Worm (Caenorhabditis elegans): ENCODE results near the gene R09A8.2.
A peak's percentile ranks its signal among the peaks of the same experiment; 100 is the strongest.

R09A8.2 gene

DNA sequence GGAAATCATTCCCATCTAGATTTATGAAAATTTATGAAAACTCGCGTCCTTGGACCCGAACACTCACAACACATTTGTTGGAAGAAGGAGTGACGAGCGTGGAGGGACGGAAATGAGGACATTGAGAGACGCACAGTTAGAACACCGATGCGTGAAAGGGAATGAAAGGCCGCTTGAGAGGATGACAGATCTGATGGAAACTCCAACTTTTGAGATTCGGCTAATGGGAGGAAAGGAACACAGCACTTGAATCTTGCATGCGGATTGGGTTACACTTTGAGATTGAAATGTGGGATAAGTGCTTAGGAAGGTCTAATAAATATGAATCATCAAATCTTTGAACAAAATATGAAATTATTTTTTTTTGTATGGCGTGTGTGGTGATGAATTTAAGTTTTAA is 26.6 kb downstream of the R09A8.2 start:
- TF ChIP-seq nhr-2 (tag; optimal IDR thresholded peaks at IDR 0.05) (no peak), mep-1 (tag; optimal IDR thresholded peaks at IDR 0.05) (no peak), lin-13 (tag; optimal IDR thresholded peaks at IDR 0.05) (no peak), pha-4 (tag; optimal IDR thresholded peaks at IDR 0.05) (no peak), nhr-76 (tag; optimal IDR thresholded peaks at IDR 0.05) (no peak), unc-62 (GFP tag; optimal IDR thresholded peaks at IDR 0.05) (no peak), nhr-237 (tag; optimal IDR thresholded peaks at IDR 0.05) (no peak), nhr-28 (tag; optimal IDR thresholded peaks at IDR 0.05) (no peak), tbx-8 (GFP tag; optimal IDR thresholded peaks at IDR 0.05) (no peak), hlh-1 (tag; optimal IDR thresholded peaks at IDR 0.05) (no peak), ham-2 (GFP tag; optimal IDR thresholded peaks at IDR 0.05) (no peak), ceh-43 (GFP tag; optimal IDR thresholded peaks at IDR 0.05) (no peak), flh-1 (GFP tag; optimal IDR thresholded peaks at IDR 0.05) (no peak)

DNA sequence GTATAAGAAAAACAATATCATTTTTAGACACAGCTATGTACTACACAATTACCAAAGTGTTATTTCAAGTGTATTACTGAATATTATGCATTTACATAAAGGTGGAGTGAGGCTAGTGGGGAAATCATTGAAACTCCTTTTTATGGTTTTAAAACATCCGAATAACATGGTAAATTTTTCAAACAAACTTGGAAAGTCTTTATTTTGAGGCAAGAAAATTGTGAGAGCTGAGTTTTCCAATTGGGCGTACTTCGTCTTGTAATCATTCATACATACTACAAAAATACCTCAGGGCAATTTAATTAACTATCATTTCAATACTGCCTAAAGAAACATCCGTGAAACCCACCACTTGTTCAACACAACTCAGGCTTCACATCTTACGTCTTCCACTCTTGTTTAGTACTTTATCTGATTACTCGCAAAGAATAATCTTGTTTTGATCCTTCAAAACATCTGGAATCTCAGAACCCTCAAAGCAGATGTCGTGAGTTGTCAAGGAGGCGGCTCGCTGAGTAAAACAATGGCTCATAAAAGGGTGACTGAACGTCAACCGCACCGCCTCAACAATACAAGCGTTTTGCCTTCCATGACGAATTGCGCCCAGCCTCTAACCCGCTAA is 27.4 kb downstream of the R09A8.2 start, which contains the start of gene zmp-5:
zmp-5 (plus strand) TSS at position 572 of the 622 bp plus-strand sequence.
- no peak for TF ChIP-seq nhr-28 (tag; optimal IDR thresholded peaks at IDR 0.05)
- TF ChIP-seq tbx-8 (GFP tag; optimal IDR thresholded peaks at IDR 0.05) = no peak
- no peak for TF ChIP-seq ham-2 (GFP tag; optimal IDR thresholded peaks at IDR 0.05)
- TF ChIP-seq ztf-11 (tag; optimal IDR thresholded peaks at IDR 0.05) = no peak
- TF ChIP-seq mab-5 (tag; optimal IDR thresholded peaks at IDR 0.05) = no peak
- no peak for TF ChIP-seq nhr-12 (tag; optimal IDR thresholded peaks at IDR 0.05)
- TF ChIP-seq flh-1 (GFP tag; optimal IDR thresholded peaks at IDR 0.05) = no peak
- no peak for TF ChIP-seq unc-62 (GFP tag; optimal IDR thresholded peaks at IDR 0.05)
- TF ChIP-seq ceh-43 (GFP tag; optimal IDR thresholded peaks at IDR 0.05) = no peak
- TF ChIP-seq unc-39 (tag; optimal IDR thresholded peaks at IDR 0.05) = no peak
- TF ChIP-seq nhr-2 (tag; optimal IDR thresholded peaks at IDR 0.05) = no peak

- TF ChIP-seq ceh-43 (GFP tag; optimal IDR thresholded peaks at IDR 0.05) (no peak), sem-2 (GFP tag; optimal IDR thresholded peaks at IDR 0.05) (no peak), nhr-237 (tag; optimal IDR thresholded peaks at IDR 0.05) (no peak), elt-1 (tag; optimal IDR thresholded peaks at IDR 0.05; ENCODE audit: borderline replicate concordance, insufficient read depth) (no peak), ceh-39 (tag; optimal IDR thresholded peaks at IDR 0.05) (no peak), ces-1 (GFP tag; optimal IDR thresholded peaks at IDR 0.05) (no peak), nhr-76 (tag; optimal IDR thresholded peaks at IDR 0.05) (no peak), ham-2 (GFP tag; optimal IDR thresholded peaks at IDR 0.05) (no peak), nhr-12 (tag; optimal IDR thresholded peaks at IDR 0.05) (no peak), ceh-83 (GFP tag; optimal IDR thresholded peaks at IDR 0.05) (no peak), zip-8 (tag; optimal IDR thresholded peaks at IDR 0.05) (no peak), flh-1 (GFP tag; optimal IDR thresholded peaks at IDR 0.05) (no peak), unc-39 (tag; optimal IDR thresholded peaks at IDR 0.05) (no peak), lin-32 (GFP tag; optimal IDR thresholded peaks at IDR 0.05) (no peak), mab-5 (tag; optimal IDR thresholded peaks at IDR 0.05) (no peak), mls-2 (tag; optimal IDR thresholded peaks at IDR 0.05) (no peak), bed-3 (GFP tag; optimal IDR thresholded peaks at IDR 0.05) (no peak), unc-62 (GFP tag; optimal IDR thresholded peaks at IDR 0.05) (no peak), lin-13 (tag; optimal IDR thresholded peaks at IDR 0.05) (no peak)
Measured at ce11 chrX:12655339-12655875, 36.1 kb downstream of the R09A8.2 start.

DNA sequence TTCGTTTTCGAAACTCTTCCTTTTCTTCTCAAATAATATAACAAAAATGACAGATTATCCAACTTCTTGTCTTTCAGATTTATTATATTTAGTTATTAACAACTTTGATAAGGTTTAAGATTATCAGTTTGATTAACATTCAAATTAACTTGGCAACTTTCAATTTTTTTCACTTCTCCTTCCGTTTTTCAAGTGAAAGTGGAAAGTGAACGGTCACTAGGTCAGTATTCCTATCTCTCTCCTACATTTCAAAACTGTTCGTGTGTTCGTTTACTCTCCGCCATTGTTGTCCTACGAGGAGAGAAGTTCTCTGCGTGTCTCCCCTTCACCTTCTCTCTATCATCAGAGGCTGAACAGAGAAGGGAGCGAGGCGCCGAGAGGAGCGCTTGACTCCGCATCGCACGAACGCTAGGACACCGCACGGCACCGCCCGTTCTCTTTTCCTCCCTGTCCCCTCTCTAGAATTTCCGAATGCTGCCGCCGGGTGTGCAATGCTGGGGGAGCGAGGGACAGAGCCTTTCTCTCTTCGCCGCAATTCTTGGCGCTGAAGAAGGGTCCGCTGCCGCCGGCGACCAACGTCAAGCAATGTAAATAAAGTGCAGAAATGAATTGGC is 37.3 kb downstream of the R09A8.2 start:
- no peak for TF ChIP-seq lin-32 (GFP tag; optimal IDR thresholded peaks at IDR 0.05)
- no peak for TF ChIP-seq drap-1 (GFP tag; optimal IDR thresholded peaks at IDR 0.05)
- no peak for TF ChIP-seq pha-4 (tag; optimal IDR thresholded peaks at IDR 0.05)
- peak; percentile 26 for TF ChIP-seq ham-2 (GFP tag; optimal IDR thresholded peaks at IDR 0.05)
- no peak for TF ChIP-seq ztf-11 (tag; optimal IDR thresholded peaks at IDR 0.05)
- TF ChIP-seq unc-39 (tag; optimal IDR thresholded peaks at IDR 0.05) = no peak
- peak; percentile 79 for TF ChIP-seq blmp-1 (tag; optimal IDR thresholded peaks at IDR 0.05)
- TF ChIP-seq nhr-12 (tag; optimal IDR thresholded peaks at IDR 0.05) = no peak
- TF ChIP-seq sem-2 (GFP tag; optimal IDR thresholded peaks at IDR 0.05) = no peak
- no peak for TF ChIP-seq sptf-1 (tag; optimal IDR thresholded peaks at IDR 0.05)
- no peak for TF ChIP-seq elt-1 (tag; optimal IDR thresholded peaks at IDR 0.05; ENCODE audit: borderline replicate concordance, insufficient read depth)
- no peak for TF ChIP-seq mls-2 (tag; optimal IDR thresholded peaks at IDR 0.05)
- TF ChIP-seq flh-1 (GFP tag; optimal IDR thresholded peaks at IDR 0.05) = no peak
- no peak for TF ChIP-seq zip-8 (tag; optimal IDR thresholded peaks at IDR 0.05)
